Worm (Caenorhabditis elegans) whole organism, dauer: Measurements from ENCODE around the gene Y102A11A.5.

ENCODE experiments used
- unc-62 ChIP-seq: sonication (generic microtip); optimal IDR thresholded peaks from 2 replicates; lab custom pipeline; 2017; ENCODE audit warnings: missing biosample characterization, missing genetic modification reagents, missing genetic modification characterization

Y102A11A.5 gene

DNA sequence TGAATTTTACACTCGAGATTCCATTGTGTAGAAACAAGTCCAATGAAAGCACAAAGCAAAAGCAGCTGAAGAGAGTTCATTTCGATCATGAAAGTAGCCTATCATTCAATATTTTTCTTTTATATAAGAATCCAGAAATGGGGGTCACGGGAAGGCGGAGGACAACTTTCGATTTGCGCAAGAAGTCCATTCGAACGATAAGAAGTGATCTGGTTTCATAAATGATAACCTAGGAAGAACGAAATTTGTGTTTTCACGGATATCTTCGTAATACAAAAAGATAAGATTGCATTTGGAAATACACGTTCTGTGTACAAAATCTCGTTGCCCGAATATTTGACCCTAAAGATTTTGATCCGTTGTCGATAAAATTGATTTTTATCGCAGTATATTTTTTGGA is at the start of gene Y102A11A.5:
Gene Y102A11A.5 (minus strand): TSS at position 175 of the 400 bp plus-strand sequence.
- no peak for TF ChIP-seq unc-62 (GFP tag; lab: Kevin White, UChicago)

DNA sequence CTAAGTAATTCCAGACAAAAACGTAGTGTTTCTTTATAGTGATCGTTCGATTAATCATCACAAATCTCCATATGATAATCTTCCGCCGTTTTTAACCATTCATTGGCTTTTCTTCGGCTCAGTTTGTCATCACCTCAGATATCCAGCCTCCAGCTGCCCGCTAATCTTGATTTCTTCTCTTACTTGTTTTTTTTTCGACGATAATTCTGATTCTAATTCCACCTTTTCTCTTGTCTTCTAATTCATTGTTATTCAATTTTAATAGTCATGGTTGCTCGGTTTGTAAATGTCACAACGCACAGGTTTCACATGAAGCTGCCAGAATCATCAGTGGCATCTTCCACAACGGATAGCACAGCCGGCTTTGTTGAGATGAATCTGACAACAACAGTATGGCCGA is 48.1 kb upstream of the Y102A11A.5 start, which contains the start of gene F49H12.4:
Gene F49H12.4 (plus strand): TSS at position 301 of the 400 bp plus-strand sequence.
- TF ChIP-seq unc-62 (GFP tag; lab: Kevin White, UChicago) = no peak

DNA sequence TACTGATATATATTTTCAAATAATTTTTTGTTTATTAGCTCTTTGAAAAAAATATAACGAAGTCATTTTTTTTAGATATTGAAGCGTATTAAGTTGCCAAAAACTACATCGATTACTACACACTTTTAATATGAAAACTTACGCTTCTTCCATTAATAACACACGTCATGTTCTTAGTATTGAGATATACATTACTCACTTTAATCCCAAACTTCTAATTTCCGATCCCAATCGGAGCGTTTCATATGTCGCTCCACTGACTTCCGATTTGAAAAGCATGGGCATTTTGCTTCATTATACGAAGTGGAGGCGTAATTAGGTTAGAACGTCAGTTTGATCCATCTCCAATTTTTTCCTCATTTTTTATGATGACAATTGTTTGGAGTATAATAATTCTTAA is 47.4 kb upstream of the Y102A11A.5 start:
- no peak for TF ChIP-seq unc-62 (GFP tag; lab: Kevin White, UChicago)

DNA sequence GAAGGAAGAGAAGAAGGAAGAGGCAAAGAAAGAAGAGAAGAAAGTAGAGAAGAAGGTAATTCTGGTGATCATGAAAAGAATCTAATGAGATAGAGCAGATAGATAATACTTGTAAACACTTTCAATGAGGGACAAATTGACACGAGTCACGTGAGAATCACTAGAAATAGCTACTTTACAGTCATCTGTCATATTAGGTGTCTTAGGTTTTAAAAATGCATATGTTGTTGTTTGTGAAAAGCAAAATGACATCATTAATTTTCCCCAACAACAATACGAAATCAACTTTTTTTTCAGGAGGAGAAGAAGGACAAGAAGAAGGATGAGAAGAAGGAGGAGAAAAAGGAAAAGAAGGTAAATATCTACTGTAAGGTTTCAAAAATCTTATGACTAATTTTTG is 43.8 kb upstream of the Y102A11A.5 start:
- TF ChIP-seq unc-62 (GFP tag; lab: Kevin White, UChicago) = no peak

DNA sequence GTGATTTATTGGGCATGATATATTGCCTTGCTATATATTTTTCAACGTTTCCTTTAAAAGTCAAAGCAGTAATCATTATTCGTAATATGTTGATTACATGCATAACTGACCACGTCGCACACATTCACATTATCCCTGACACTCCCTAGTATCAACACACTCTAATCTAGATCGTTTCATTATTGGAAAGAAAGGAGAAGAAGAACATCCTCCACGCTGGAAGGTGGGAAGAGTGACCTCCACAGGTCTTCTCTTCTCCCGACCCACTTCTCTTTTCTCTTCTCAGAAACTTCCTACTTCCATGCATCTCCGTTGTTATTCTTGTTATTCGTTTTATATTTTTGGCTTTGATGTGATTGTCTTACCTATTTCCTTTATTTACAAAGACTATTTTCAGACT is 42.7 kb upstream of the Y102A11A.5 start, which contains the start of gene txdc-12.2:
Gene txdc-12.2 (plus strand): TSS at position 396 of the 400 bp plus-strand sequence.
- no peak for TF ChIP-seq unc-62 (GFP tag; lab: Kevin White, UChicago)

DNA sequence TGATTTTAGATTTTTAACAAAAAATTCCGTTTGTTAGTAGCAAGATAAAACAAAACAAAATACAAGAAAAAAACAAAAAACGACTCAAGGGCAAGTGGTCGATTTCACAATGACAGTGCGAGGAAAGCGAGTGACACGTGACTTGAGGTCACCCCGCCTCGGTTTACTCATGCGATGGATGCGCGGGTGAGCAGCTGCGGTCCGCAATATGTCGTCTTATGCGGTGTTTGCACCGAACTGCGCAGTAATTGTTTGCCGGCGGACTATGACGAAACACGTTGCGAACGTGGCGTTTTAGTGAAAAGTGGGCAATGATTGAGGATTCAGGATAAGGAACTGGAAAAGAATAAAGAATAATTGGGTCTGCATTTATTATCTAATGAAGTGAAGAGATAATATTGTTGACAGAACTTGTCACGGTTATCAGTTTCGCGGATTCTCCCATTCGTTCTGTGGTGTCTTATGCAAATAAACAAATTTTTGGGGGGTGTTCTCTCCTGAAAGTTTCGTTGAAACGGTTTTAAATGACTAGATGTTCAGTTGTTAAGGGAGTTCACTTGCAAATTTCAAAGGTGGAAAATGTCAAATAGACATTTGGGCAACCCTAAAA is 40.1 kb upstream of the Y102A11A.5 start:
- TF ChIP-seq unc-62 (GFP tag; lab: Kevin White, UChicago) = no peak

DNA sequence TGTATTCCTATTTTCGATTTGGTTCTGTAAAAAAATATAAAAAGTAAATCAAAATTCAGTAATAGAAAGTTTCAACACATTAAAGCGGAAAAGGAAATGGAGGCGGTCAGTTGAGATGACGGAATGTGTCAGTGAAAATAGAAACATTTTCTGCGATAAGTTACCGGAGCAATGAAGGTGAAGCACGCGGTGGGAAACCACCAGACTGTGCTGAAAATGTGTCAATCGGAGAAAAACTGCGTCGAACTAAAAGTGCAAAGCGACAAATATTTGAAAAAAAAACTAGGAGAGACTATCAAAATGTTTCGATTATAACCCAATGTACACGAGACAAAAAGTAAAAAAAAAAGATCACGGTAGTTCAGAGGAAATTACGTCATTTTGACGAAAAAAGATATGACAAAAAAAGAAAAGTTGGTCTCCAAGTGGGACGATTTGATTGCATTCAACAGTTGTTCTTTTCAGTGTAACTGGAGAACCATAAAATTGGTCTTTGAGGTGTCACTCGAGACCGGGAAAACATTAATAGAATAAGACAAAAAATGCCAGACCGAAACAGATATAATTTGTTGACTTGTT is 39.1 kb upstream of the Y102A11A.5 start, which contains the start of gene acl-4:
Gene acl-4 (minus strand): TSS at position 27 of the 579 bp plus-strand sequence.
- no peak for TF ChIP-seq unc-62 (GFP tag; lab: Kevin White, UChicago)

DNA sequence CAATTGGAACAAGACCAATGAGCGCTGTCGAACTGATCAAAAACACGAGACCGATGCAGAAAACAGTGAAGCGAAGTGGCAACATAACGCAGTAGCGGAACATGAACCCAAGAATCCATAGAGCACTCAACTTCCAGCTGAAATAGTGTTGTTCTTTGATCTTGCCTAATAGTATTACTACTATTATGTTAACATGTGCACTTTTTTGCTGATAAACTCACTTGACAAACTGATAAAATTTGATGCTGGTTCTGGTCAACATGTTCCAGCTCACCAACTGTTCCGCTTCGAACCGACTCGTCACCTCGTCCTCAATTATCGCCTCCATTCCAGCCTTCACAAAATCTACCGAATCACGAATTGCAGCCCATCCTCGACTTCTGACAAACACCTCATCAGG is 36.9 kb upstream of the Y102A11A.5 start:
- no peak for TF ChIP-seq unc-62 (GFP tag; lab: Kevin White, UChicago)

DNA sequence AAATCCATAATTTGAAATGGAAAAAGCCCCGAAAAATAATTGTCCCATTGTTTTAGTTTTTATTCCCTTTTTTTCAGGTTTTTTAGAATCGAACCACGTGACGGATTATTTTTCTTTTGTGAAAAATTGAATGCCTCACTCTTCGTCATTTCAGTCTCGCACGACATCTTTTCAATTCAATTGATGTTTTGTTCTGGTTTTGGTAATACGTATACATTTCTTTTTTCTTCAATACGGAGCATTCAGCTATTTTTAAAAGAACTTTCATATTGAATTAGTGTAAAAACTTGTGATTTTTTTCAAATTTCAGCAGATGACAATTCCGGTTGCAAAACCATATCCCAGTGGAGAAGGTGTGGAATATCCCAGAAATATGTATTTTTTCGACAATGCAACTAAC is 33.3 kb upstream of the Y102A11A.5 start, which contains the start of gene F49H12.7:
Gene F49H12.7 (plus strand): TSS at position 301 of the 400 bp plus-strand sequence.
- no peak for TF ChIP-seq unc-62 (GFP tag; lab: Kevin White, UChicago)

DNA sequence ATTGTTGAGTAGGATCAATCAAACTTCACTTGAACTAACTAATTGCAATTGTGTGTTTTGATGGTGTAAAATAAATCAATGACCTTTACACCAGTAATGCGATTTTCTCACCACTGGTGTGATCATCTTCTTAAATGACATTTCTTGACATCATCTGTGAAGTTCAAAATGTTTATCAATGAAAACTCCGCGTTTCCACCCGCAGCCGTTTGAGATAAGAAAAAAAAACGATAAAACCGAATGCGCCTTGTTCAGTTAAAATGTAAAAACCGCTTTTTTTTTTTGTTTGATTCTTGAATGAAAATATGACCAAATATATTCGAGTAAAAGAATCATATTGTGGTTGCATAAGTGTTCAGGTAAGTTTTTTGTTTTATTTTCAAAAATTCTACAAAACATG is 20.2 kb upstream of the Y102A11A.5 start, which contains the start of gene Y102A11A.1:
Gene Y102A11A.1 (plus strand): TSS at position 223 of the 400 bp plus-strand sequence.
- no peak for TF ChIP-seq unc-62 (GFP tag; lab: Kevin White, UChicago)

DNA sequence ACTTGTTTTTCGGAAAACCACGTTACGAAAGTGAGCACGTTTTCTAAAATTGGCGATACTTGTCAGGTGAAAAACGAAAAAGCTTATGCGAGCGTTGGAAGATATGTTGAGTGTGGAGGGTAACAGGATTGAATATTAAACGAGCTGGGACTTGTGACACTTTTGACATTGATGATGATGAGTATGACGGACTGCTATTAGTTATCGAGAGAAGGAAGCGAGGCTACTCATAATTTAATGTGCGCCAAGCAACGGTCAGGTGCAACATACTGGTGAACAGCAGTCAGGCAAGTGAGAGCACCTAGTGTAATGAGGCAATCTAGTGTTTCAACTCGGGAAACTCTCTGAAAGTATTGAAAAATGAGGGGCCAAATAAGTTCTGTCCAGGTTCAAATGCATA is 18.8 kb upstream of the Y102A11A.5 start:
- no peak for TF ChIP-seq unc-62 (GFP tag; lab: Kevin White, UChicago)

DNA sequence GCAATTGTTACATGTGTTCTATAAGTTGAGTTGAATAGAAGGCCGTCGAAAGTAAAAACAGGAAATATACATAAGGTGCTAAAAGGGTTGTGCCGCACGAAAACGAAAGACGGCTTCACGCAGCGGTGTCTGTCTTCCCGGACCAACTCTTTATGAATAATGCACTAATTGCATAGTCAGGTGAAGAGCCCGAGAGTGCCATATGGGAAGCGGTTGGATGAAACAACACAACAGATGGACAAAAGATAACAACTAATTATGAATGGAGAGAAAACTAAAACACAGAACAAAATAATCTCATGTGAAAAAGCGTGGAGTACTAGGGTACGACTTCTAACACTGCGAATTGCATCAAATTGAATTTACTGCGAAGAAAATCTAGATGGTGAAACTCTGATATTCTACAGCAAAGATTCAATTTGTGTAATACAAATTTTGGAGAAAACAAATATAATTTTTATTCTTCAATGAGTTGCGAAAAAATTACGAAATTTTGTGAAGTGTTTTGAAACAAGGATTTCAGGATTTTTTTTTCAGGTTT is 17.5 kb upstream of the Y102A11A.5 start:
- no peak for TF ChIP-seq unc-62 (GFP tag; lab: Kevin White, UChicago)

DNA sequence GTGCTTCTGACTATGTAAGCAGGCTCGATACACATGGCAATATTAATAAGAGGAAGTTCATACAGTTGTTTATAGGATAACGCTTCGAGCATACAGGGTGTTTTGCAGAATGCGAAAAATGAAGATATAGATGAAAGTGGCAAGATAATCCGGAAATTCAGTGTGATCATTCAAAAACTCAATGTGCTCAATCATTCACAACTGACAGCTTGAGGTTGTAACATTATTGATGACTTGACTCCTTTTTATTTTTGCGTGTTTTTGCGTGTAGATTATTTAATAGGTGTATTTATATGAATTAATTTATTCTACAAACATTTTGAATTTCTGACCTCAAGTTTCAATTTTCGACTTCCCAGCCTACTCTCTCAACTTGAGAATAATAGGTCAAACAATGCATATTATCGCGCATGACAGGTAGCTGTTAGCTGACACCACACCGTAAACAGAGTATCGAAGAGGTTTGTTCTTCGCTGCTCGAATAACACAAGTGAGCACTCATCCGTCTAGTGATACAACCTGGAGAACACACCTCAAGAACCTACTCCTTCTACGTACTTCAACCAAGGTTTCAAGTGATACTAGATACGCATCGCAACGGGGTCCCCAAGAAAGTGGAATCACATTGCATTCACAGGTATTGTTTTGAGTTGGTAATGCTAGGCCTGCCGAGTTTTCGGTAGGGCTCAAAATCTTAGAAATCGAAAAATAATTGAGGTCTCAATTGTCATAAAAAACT is 16.0 kb upstream of the Y102A11A.5 start:
- no peak for TF ChIP-seq unc-62 (GFP tag; lab: Kevin White, UChicago)

DNA sequence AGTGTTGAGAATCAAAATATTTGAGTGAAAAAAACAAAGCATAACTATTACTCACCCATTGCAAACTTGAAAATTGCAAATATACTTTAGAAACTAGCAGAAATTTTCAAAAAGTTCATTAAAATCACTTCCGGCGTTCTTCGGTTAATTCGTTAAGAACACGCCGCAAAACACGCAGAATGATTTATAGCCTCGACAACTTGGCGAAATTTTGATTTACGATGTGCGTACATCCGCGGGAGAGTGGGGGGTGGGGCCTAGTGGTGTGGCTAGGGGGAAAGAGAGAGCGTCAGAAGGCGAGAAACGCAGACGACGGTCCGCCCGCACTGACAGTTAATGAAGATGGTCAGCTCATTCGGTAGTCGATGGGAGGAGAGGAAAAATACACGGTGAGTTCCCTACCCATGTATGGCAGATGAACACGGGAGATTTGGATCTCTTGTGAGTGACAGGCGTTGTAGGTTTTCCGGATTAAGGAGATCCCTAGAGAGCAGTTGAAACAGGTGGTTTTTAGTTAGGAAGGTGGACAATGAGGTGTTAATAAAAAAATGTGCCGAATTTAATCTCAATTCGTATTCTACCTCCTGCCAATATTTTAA is 14.8 kb upstream of the Y102A11A.5 start, which contains the start of gene igcm-4:
Gene igcm-4 (minus strand): TSS at position 237 of the 599 bp plus-strand sequence.
- no peak for TF ChIP-seq unc-62 (GFP tag; lab: Kevin White, UChicago)

DNA sequence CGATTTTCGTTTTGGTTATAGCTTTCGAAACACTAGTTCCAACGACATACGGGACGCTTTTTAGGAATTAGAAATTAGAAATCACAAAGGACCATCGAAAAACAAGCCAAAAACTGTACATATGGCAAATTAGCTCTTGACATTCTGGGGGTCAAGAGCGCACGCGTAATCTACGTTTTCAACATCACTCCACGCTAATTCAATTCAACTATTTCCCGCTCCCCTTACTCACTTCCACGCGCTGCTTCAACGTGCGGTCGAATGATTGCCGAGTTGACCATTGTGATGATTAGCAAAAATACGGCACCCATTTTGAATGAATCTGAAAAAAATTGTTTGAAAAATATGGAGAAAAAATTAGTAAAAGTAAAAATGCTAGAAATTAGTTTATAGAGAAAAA is 14.2 kb upstream of the Y102A11A.5 start:
- TF ChIP-seq unc-62 (GFP tag; lab: Kevin White, UChicago) = no peak
